Worm (Caenorhabditis elegans) whole organism, midembryonic: ENCODE results near the gene cdl-1.

Source experiments
- T22C8.4 ChIP-seq: fragments of 200-800 bp; sonication (Bioruptor generic); IDR thresholded peaks from 2 replicates; pipeline ENCODE4 v1.3.6; 2022; ENCODE audit warnings: missing genetic modification characterization, missing compliant biosample characterization
- cog-1 ChIP-seq: sonication (generic microtip); optimal IDR thresholded peaks from 2 replicates; lab custom pipeline; 2016; ENCODE audit warnings: missing genetic modification characterization, missing compliant biosample characterization
- flt-1 ChIP-seq: fragments of 200-800 bp; sonication (Bioruptor generic); IDR thresholded peaks from 2 replicates; pipeline ENCODE4 v1.3.6; 2022; ENCODE audit warnings: missing genetic modification characterization, missing compliant biosample characterization
- klf-2 ChIP-seq: fragments of 200-800 bp; sonication (Bioruptor generic); conservative IDR thresholded peaks from 2 replicates; pipeline ENCODE4 v1.3.6; 2022; ENCODE audit warnings: missing genetic modification reagents, missing genetic modification characterization, missing compliant biosample characterization
- med-1 ChIP-seq: sonication (generic microtip); optimal IDR thresholded peaks from 2 replicates; lab custom pipeline; 2017; ENCODE audit warnings: missing genetic modification characterization, mild to moderate bottlenecking, missing compliant biosample characterization, antibody characterized with exemption, missing genetic modification reagents; ENCODE audit not compliant: insufficient read depth
- ref-1 ChIP-seq: fragments of 200-800 bp; sonication (Bioruptor generic); conservative IDR thresholded peaks from 2 replicates; pipeline ENCODE4 v1.3.6; 2022; ENCODE audit warnings: missing genetic modification reagents, missing genetic modification characterization, missing compliant biosample characterization
- tab-1 ChIP-seq: fragments of 200-800 bp; sonication (Bioruptor generic); IDR thresholded peaks from 2 replicates; pipeline ENCODE4 v1.3.6; 2022; ENCODE audit warnings: missing genetic modification characterization, missing compliant biosample characterization
- ztf-23 ChIP-seq: fragments of 200-800 bp; sonication (Bioruptor generic); IDR thresholded peaks from 2 replicates; pipeline ENCODE4 v1.3.6; 2022; ENCODE audit warnings: missing genetic modification reagents, missing genetic modification characterization, missing compliant biosample characterization
- ztf-29 ChIP-seq: fragments of 200-800 bp; sonication (Bioruptor generic); IDR thresholded peaks from 2 replicates; pipeline ENCODE4 v1.3.6; 2022; ENCODE audit warnings: missing genetic modification reagents, missing genetic modification characterization, missing compliant biosample characterization

Gene cdl-1

DNA sequence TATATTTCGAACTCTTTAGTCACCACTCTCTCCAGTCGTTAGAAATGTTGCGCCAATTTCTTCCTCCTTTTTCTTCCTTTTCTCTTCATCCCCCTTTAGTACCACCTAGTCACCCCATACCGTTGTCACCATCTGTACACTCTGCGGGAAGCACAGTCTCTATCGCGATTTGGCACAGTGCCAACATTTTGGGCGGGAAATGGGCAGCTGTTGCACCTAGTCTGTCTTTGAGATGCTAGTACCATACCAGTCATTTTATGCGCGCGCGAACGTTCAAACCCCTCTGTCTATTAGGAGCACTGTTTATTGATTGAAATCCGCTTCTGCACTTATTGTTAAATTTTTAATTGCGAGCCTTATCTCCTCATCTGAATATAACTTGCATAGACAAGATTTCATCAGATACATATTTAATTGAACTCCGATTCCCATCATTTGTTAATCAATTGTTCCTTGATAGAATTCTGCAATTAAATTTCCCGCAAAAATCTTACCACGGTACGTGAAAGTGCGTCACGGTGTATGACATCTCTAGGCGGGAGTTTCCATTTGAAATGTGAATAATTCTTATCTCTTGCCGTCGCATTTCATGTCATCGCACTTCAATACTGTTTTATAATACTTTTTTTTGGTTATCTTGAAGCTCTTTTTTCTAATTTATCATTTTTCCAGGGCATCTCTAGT, at the start of gene cdl-1:
Gene cdl-1 (plus strand): TSS at position 673 of the 684 bp plus-strand sequence.
- TF ChIP-seq klf-2 (no peak), tab-1 (no peak), ztf-23 (GFP tag; lab: Robert Waterston, UW) (no peak), flt-1 (GFP tag; lab: Robert Waterston, UW) (no peak), T22C8.4 (no peak), med-1 (GFP tag; lab: Kevin White, UChicago) (no peak), cog-1 (no peak), ref-1 (GFP tag; lab: Robert Waterston, UW) (no peak), ztf-29 (GFP tag; lab: Robert Waterston, UW) (no peak)

DNA sequence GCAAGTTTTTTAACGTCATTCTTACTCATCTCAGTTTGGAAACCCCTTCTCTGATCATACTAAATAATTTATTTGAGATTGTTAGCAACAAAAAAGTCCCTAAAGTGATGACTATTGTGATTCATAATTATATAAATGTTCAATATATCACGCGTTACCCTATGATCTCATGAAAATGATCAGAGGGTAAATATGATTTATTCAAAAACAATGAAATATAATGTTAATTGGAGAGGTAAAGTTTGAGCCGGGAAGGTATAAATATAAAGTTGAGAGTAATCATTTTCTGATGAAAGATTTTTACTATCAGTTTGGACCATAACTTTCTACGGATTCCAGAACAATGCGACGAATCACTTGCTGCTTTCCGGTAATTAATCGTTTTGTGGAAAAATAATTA, 48.2 kb upstream of the cdl-1 start, which contains the start of gene C52A11.3:
Gene C52A11.3 (plus strand): TSS at position 301 of the 400 bp plus-strand sequence.
- TF ChIP-seq med-1 (GFP tag; lab: Kevin White, UChicago), result no peak
- TF ChIP-seq klf-2, result no peak
- no peak for TF ChIP-seq flt-1 (GFP tag; lab: Robert Waterston, UW)
- no peak for TF ChIP-seq ref-1 (GFP tag; lab: Robert Waterston, UW)
- TF ChIP-seq ztf-23 (GFP tag; lab: Robert Waterston, UW), result no peak
- no peak for TF ChIP-seq T22C8.4
- TF ChIP-seq ztf-29 (GFP tag; lab: Robert Waterston, UW), result no peak

DNA sequence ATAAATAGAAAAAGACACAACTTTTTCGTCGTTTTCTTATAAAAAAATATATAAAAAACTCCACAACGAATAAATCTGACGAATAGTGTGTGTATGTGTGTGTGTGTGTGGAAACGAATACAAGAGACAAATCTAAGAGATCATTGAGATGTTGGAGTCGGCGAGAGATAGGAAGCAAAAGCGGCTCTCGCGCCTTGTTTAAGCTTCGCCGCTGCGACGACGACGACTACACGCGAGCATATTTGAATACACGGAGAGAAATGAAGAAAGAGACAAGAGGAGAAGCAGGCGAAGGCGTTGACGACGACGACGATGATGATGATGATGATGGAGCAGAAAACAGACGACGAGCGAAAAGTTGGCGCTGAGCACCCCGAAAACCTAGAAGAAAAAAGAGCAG, 40.5 kb upstream of the cdl-1 start:
- TF ChIP-seq klf-2 (no peak), ztf-23 (GFP tag; lab: Robert Waterston, UW) (no peak), flt-1 (GFP tag; lab: Robert Waterston, UW) (no peak), ref-1 (GFP tag; lab: Robert Waterston, UW) (no peak), ztf-29 (GFP tag; lab: Robert Waterston, UW) (no peak)

DNA sequence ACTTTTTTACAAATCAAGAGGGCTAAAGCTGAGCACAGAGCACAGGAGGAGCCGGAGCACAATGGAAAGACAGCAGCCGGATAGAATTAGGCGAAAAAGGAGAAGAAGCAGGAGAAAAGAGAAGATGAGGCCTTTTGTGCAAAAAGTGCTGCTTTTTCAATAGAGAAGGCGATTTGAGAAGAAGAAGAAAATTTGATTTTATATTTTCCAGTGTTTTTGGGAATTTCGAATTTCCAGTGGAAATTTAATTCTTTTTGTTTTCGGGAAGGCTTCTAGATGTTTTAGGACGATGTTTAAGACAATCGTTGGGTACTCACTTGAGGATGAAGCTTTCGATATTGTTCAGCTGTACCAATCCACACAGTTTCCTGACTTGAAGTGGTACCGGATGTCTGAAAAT, 31.6 kb upstream of the cdl-1 start:
- TF ChIP-seq flt-1 (GFP tag; lab: Robert Waterston, UW) (no peak), T22C8.4 (no peak), ztf-23 (GFP tag; lab: Robert Waterston, UW) (no peak), ref-1 (GFP tag; lab: Robert Waterston, UW) (no peak), ztf-29 (GFP tag; lab: Robert Waterston, UW) (no peak), klf-2 (no peak)

DNA sequence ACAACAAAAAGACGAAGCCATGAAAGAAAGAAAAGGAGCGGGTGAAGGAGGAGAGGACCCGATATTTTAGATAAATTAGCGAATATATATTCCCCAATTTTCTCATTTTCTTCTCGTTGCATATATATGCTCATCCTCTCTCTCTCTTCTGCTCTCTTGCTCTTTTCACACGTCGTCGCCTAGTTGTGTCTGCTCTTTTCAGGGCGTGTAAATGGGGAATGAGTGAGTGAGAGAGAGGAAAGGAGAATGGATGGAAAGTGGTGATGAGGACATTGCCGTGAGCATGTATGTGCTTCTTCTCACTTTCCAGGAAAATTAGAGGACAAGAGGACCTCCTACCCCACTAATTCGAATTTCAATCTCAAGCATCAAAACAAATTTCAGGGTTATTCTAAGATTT, 29.8 kb upstream of the cdl-1 start:
- TF ChIP-seq med-1 (GFP tag; lab: Kevin White, UChicago), result no peak
- no peak for TF ChIP-seq ztf-23 (GFP tag; lab: Robert Waterston, UW)
- no peak for TF ChIP-seq ref-1 (GFP tag; lab: Robert Waterston, UW)
- no peak for TF ChIP-seq klf-2
- TF ChIP-seq T22C8.4, result no peak
- no peak for TF ChIP-seq tab-1
- TF ChIP-seq ztf-29 (GFP tag; lab: Robert Waterston, UW), result no peak
- no peak for TF ChIP-seq flt-1 (GFP tag; lab: Robert Waterston, UW)
- TF ChIP-seq cog-1, result no peak

DNA sequence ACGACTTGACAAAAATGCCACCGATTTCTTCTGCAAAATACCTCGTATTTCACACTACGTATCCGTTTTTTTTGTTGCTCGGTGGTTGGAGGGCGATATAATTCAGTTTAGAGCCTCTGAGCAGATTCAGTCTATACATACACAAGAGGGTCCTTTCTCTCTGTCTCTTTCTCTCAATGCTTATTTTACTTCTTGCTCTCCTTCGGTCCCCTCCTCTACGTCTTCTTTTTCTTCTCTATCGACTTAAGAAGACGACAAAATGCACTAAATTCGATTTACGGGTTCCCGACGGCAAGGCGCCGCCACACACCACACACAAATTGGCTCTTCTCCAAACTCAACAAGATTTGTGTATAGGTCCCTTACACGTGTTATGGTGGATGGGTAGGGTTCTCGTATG, 26.3 kb upstream of the cdl-1 start:
- no peak for TF ChIP-seq flt-1 (GFP tag; lab: Robert Waterston, UW)
- TF ChIP-seq ref-1 (GFP tag; lab: Robert Waterston, UW), result no peak
- no peak for TF ChIP-seq cog-1
- TF ChIP-seq ztf-23 (GFP tag; lab: Robert Waterston, UW), result no peak
- no peak for TF ChIP-seq klf-2
- no peak for TF ChIP-seq med-1 (GFP tag; lab: Kevin White, UChicago)
- no peak for TF ChIP-seq ztf-29 (GFP tag; lab: Robert Waterston, UW)
- no peak for TF ChIP-seq T22C8.4
- no peak for TF ChIP-seq tab-1

DNA sequence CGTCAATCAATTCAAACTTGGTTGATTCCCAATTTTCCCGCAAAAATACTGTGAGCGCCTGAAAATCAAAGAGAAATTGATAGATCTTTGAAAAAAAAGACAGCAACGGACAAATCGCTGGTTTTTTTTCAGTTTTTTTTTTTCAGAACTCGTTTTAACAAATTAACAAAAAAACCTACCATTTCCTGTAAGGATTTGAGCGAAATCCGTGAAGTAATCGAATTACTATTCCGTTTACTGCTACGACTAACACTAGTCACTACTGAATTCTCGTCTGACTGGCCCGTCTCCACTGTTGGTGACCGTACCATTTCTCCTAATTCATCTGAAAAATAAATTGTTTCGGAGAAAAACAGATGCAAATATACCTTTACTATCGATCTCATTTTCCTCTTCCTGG, 25.8 kb upstream of the cdl-1 start:
- no peak for TF ChIP-seq ref-1 (GFP tag; lab: Robert Waterston, UW)
- no peak for TF ChIP-seq tab-1
- TF ChIP-seq cog-1, result no peak
- no peak for TF ChIP-seq T22C8.4
- no peak for TF ChIP-seq ztf-23 (GFP tag; lab: Robert Waterston, UW)
- no peak for TF ChIP-seq klf-2
- TF ChIP-seq flt-1 (GFP tag; lab: Robert Waterston, UW), result no peak
- TF ChIP-seq ztf-29 (GFP tag; lab: Robert Waterston, UW), result no peak

DNA sequence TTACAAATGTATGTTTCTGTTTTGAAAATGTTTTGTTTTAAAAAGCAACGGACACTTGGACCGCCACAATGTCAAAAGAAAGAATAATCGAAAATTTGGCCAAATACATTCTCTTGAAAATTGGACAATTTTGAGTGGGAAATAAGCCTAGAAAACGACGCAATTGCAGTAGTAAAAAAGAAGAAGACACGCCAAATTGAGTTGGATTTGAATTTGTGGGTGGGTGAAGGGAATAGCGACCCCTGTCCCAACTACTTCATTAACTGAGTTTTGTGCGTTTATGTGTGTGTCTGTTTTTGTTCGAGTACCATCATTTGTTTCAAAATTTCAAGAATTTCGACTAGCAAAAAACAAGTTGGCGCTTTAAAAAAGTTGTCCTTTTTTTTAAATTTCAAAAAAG, 24.5 kb upstream of the cdl-1 start:
- TF ChIP-seq ztf-29 (GFP tag; lab: Robert Waterston, UW), result no peak
- no peak for TF ChIP-seq med-1 (GFP tag; lab: Kevin White, UChicago)
- TF ChIP-seq cog-1, result no peak
- no peak for TF ChIP-seq T22C8.4
- no peak for TF ChIP-seq flt-1 (GFP tag; lab: Robert Waterston, UW)
- no peak for TF ChIP-seq klf-2
- no peak for TF ChIP-seq ztf-23 (GFP tag; lab: Robert Waterston, UW)

DNA sequence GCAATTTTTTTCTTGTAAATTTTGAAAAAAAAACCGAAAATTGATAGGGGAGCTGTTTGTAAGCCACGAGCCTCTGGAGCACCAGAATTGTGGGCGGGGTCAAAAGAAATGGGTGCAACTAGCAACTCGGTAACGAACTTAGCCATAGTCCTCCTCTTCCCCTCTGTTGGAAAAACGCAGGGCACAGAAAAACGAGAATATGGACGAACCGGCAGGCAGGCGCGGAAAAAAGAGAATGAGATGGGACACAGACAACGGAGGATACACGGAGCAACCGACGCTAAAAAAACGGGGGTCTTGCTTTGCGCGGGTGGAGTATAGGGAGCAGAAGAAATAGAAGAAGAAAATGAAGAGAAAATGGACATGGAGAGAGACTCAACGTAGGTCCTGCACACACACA, 23.6 kb upstream of the cdl-1 start:
- no peak for TF ChIP-seq ref-1 (GFP tag; lab: Robert Waterston, UW)
- no peak for TF ChIP-seq flt-1 (GFP tag; lab: Robert Waterston, UW)
- TF ChIP-seq med-1 (GFP tag; lab: Kevin White, UChicago), result no peak

DNA sequence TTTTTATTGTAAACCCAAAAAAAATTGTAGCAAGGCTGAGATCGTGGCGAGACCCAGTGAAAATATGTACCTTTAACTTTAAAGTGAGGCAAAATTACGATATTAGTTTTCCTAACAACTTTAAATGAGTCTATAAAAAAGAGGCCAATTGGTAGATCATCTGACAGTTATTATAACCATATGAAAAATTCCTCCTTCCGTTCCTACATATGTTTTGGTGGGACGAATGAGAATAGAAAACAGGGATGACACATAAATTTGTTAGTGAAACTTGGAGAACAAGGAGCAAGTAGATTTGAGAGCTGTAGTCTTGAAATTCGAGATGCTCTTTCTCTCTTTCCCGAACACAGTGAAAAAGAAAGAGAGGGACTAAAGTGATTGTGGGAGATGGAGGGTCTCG, 20.0 kb upstream of the cdl-1 start:
- TF ChIP-seq flt-1 (GFP tag; lab: Robert Waterston, UW) (no peak), ref-1 (GFP tag; lab: Robert Waterston, UW) (no peak), ztf-23 (GFP tag; lab: Robert Waterston, UW) (no peak), med-1 (GFP tag; lab: Kevin White, UChicago) (no peak), cog-1 (no peak), ztf-29 (GFP tag; lab: Robert Waterston, UW) (no peak), klf-2 (no peak), T22C8.4 (no peak), tab-1 (no peak)
